Worm (Caenorhabditis elegans) whole organism, L4 larva: ENCODE measurements around the gene F38E1.6.
A peak's percentile ranks its signal among the peaks of the same experiment; 100 is the strongest.

Experiments
- D1046.2 ChIP-seq: fragments of 200-800 bp; sonication (Bioruptor generic); IDR thresholded peaks from 2 replicates; pipeline ENCODE4 v1.3.6; 2022; ENCODE audit warnings: missing genetic modification characterization, missing compliant biosample characterization
- F44E2.7 ChIP-seq: fragments of 200-800 bp; sonication (Bioruptor generic); IDR thresholded peaks from 2 replicates; pipeline ENCODE4 v2.1.2; 2022; ENCODE audit warnings: missing genetic modification characterization, missing compliant biosample characterization
- Y105C5A.15 ChIP-seq: fragments of 200-800 bp; sonication (Bioruptor generic); IDR thresholded peaks from 2 replicates; pipeline ENCODE4 v1.3.6; 2022; ENCODE audit warnings: missing genetic modification characterization, missing compliant biosample characterization
- Y5F2A.4 ChIP-seq: fragments of 200-800 bp; sonication (Bioruptor generic); optimal IDR thresholded peaks from 2 replicates; lab custom pipeline; 2018; ENCODE audit warnings: mild to moderate bottlenecking, missing genetic modification characterization, missing compliant biosample characterization
- ZK546.5 ChIP-seq, 2 experiments: sonication (generic microtip); optimal IDR thresholded peaks; 2 replicates each; lab custom pipeline; 2017; ENCODE audit warnings: missing biosample characterization in 2 of 2, missing genetic modification characterization in 2 of 2
- cey-2 ChIP-seq: sonication (generic microtip); optimal IDR thresholded peaks from 3 replicates; lab custom pipeline; 2017; ENCODE audit warnings: missing genetic modification characterization, mild to moderate bottlenecking, missing compliant biosample characterization, antibody characterized with exemption, borderline replicate concordance; ENCODE audit not compliant: insufficient read depth
- daf-16 ChIP-seq, 3 experiments: sonication (generic microtip); optimal IDR thresholded peaks; 2 replicates each; lab custom pipeline; 2016 to 2017; ENCODE audit warnings: missing genetic modification characterization in 3 of 3, missing genetic modification reagents in 3 of 3, mild to moderate bottlenecking in 2 of 3, missing compliant biosample characterization in 2 of 3, missing biosample characterization in 1 of 3, moderate library complexity in 1 of 3
- dmd-6 ChIP-seq: fragments of 200-800 bp; sonication (Bioruptor generic); IDR thresholded peaks from 2 replicates; pipeline ENCODE4 v1.3.6; 2022; ENCODE audit warnings: missing genetic modification reagents, missing genetic modification characterization, missing compliant biosample characterization
- dmd-8 ChIP-seq: fragments of 200-800 bp; sonication (Bioruptor generic); IDR thresholded peaks from 2 replicates; pipeline ENCODE4 v1.3.6; 2022; ENCODE audit warnings: missing genetic modification characterization, missing compliant biosample characterization
- dmd-9 ChIP-seq: fragments of 200-800 bp; sonication (Bioruptor generic); IDR thresholded peaks from 2 replicates; pipeline ENCODE4 v1.3.6; 2022; ENCODE audit warnings: missing genetic modification reagents, missing genetic modification characterization, missing compliant biosample characterization
- dve-1 ChIP-seq: sonication (generic microtip); optimal IDR thresholded peaks from 2 replicates; lab custom pipeline; 2017; ENCODE audit warnings: antibody characterized with exemption, mild to moderate bottlenecking, missing genetic modification characterization, missing compliant biosample characterization; ENCODE audit not compliant: insufficient read depth
- egl-27 ChIP-seq: sonication (generic microtip); optimal IDR thresholded peaks from 3 replicates; lab custom pipeline; 2017; ENCODE audit warnings: missing biosample characterization, missing genetic modification reagents, missing genetic modification characterization
- fkh-10 ChIP-seq: fragments of 150-350 bp; optimal IDR thresholded peaks from 2 replicates; lab custom pipeline; 2014; ENCODE audit warnings: missing biosample characterization, missing genetic modification reagents, missing genetic modification characterization
- hlh-11 ChIP-seq: fragments of 200-800 bp; sonication (Bioruptor generic); optimal IDR thresholded peaks from 2 replicates; lab custom pipeline; 2018; ENCODE audit warnings: mild to moderate bottlenecking, missing genetic modification characterization, missing compliant biosample characterization
- lin-38 ChIP-seq: fragments of 200-800 bp; sonication (Bioruptor generic); IDR thresholded peaks from 2 replicates; pipeline ENCODE4 v1.3.6; 2022; ENCODE audit warnings: missing genetic modification reagents, missing genetic modification characterization, missing compliant biosample characterization
- lin-39 ChIP-seq: fragments of 150-350 bp; optimal IDR thresholded peaks from 2 replicates; lab custom pipeline; 2014; ENCODE audit warnings: missing biosample characterization, missing genetic modification reagents, missing genetic modification characterization
- madf-5 ChIP-seq, 2 experiments: fragments of 200-800 bp; sonication (Bioruptor generic); IDR thresholded peaks; 2 replicates each; pipeline ENCODE4 v1.3.6; 2022; ENCODE audit warnings: missing compliant biosample characterization in 2 of 2, missing genetic modification characterization in 2 of 2
- mes-2 ChIP-seq: sonication (generic microtip); optimal IDR thresholded peaks from 2 replicates; lab custom pipeline; 2016; ENCODE audit warnings: missing genotype, mild to moderate bottlenecking, missing genetic modification characterization, missing compliant biosample characterization; ENCODE audit not compliant: poor library complexity, severe bottlenecking
- mxl-3 ChIP-seq: fragments of 200-800 bp; sonication (Bioruptor generic); optimal IDR thresholded peaks from 2 replicates; lab custom pipeline; 2018; ENCODE audit warnings: mild to moderate bottlenecking, missing genetic modification characterization, missing compliant biosample characterization
- nhr-111 ChIP-seq: fragments of 200-800 bp; sonication (Bioruptor generic); optimal IDR thresholded peaks from 2 replicates; lab custom pipeline; 2018; ENCODE audit warnings: mild to moderate bottlenecking, missing genetic modification characterization, missing compliant biosample characterization
- nhr-25 ChIP-seq: sonication (generic microtip); optimal IDR thresholded peaks from 2 replicates; lab custom pipeline; 2017; ENCODE audit warnings: missing genetic modification characterization, mild to moderate bottlenecking, missing compliant biosample characterization, antibody characterized with exemption, moderate library complexity, borderline replicate concordance; ENCODE audit not compliant: insufficient read depth
- nhr-28 ChIP-seq: fragments of 150-350 bp; optimal IDR thresholded peaks from 2 replicates; lab custom pipeline; 2014; ENCODE audit warnings: missing biosample characterization, missing genetic modification characterization
- nhr-41 ChIP-seq: fragments of 200-800 bp; sonication (Bioruptor generic); IDR thresholded peaks from 2 replicates; pipeline ENCODE4 v1.3.6; 2022; ENCODE audit warnings: missing genetic modification reagents, missing genetic modification characterization, missing compliant biosample characterization
- nhr-48 ChIP-seq: sonication (generic microtip); optimal IDR thresholded peaks from 2 replicates; lab custom pipeline; 2016; ENCODE audit warnings: mild to moderate bottlenecking, missing genetic modification characterization, missing compliant biosample characterization
- nhr-77 ChIP-seq: fragments of 150-350 bp; optimal IDR thresholded peaks from 2 replicates; lab custom pipeline; 2014; ENCODE audit warnings: missing biosample characterization, missing genetic modification characterization
- php-3 ChIP-seq: fragments of 200-800 bp; sonication (Bioruptor generic); IDR thresholded peaks from 2 replicates; pipeline ENCODE4 v1.3.6; 2022; ENCODE audit warnings: missing genetic modification reagents, missing genetic modification characterization, missing compliant biosample characterization
- pqm-1 ChIP-seq: sonication (generic microtip); optimal IDR thresholded peaks from 2 replicates; lab custom pipeline; 2017; ENCODE audit warnings: missing biosample characterization, missing genetic modification characterization
- rbr-2 ChIP-seq: sonication (generic microtip); optimal IDR thresholded peaks from 2 replicates; lab custom pipeline; 2016; ENCODE audit warnings: missing genotype, missing genetic modification characterization, missing compliant biosample characterization
- saeg-2 ChIP-seq: fragments of 200-800 bp; sonication (Bioruptor generic); IDR thresholded peaks from 2 replicates; pipeline ENCODE4 v1.3.6; 2022; ENCODE audit warnings: missing genetic modification reagents, missing genetic modification characterization, missing compliant biosample characterization
- skn-1 ChIP-seq: fragments of 150-350 bp; optimal IDR thresholded peaks from 2 replicates; lab custom pipeline; 2014; ENCODE audit warnings: missing biosample characterization, missing genetic modification characterization
- snpc-1.2 ChIP-seq: fragments of 200-800 bp; sonication (Bioruptor generic); IDR thresholded peaks from 2 replicates; pipeline ENCODE4 v1.3.6; 2022; ENCODE audit warnings: missing genetic modification reagents, missing genetic modification characterization, missing compliant biosample characterization
- tra-1 ChIP-seq: fragments of 200-800 bp; sonication (Bioruptor generic); IDR thresholded peaks from 2 replicates; pipeline ENCODE4 v1.3.6; 2022; ENCODE audit warnings: missing genetic modification reagents, missing genetic modification characterization, missing compliant biosample characterization
- unc-39 ChIP-seq: sonication (generic microtip); optimal IDR thresholded peaks from 2 replicates; lab custom pipeline; 2017; ENCODE audit warnings: missing biosample characterization, missing genetic modification characterization
- unc-62 ChIP-seq, 3 experiments: fragments of 150-350 bp in 1 of 3; sonication (generic microtip); optimal IDR thresholded peaks in 2 of 3; peaks in 1 of 3; 1 replicate in 1 of 3; 2 replicates in 2 of 3; lab custom pipeline; 2014 to 2017; ENCODE audit warnings: missing biosample characterization in 3 of 3, missing genetic modification characterization in 3 of 3, missing genetic modification reagents in 3 of 3, missing genotype in 1 of 3
- zfp-3 ChIP-seq: fragments of 200-800 bp; sonication (Bioruptor generic); conservative IDR thresholded peaks from 2 replicates; pipeline ENCODE4 v1.3.6; 2022; ENCODE audit warnings: missing genetic modification reagents, missing genetic modification characterization, missing compliant biosample characterization
- zip-2 ChIP-seq: fragments of 150-350 bp; optimal IDR thresholded peaks from 2 replicates; lab custom pipeline; 2014; ENCODE audit warnings: missing biosample characterization, missing genetic modification characterization
- ztf-11 ChIP-seq: fragments of 150-350 bp; optimal IDR thresholded peaks from 2 replicates; lab custom pipeline; 2014; ENCODE audit warnings: missing biosample characterization, missing genetic modification characterization

The F38E1.6 gene

DNA sequence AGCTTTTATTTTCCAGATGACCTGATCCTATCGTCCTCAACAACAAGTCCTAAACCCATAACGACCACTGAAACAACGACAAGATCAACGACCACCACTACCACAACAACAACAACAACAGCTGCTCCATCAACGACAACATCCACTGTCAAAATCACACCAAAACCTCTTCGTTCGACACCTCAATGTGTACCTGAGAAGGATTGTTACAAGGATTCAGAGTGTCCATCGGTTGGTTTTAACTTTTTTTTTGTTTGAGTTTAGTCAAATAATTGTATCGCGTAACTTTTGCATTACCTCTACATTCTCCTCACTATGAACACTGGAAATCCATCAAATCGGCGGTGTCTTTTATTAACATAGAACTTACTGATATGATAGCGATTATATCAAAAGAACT is 20.2 kb downstream of the F38E1.6 start:
- TF ChIP-seq lin-38 (GFP tag; lab: Robert Waterston, UW) = no peak
- no peak for TF ChIP-seq Y5F2A.4 (GFP tag; lab: Kevin White, UChicago)
- TF ChIP-seq daf-16 (GFP tag; optimal IDR thresholded peaks at IDR 0.05; lab: Kevin White, UChicago) = peak in 1 of 2 experiments; percentile 79
- TF ChIP-seq daf-16 (tag; optimal IDR thresholded peaks at IDR 0.05; lab: Kevin White, UChicago) = no peak
- TF ChIP-seq fkh-10 = no peak
- TF ChIP-seq unc-62 (GFP tag; optimal IDR thresholded peaks at IDR 0.05 in 1 of 2; lab: Kevin White, UChicago) = peak in 1 of 2 experiments; percentile 92
- TF ChIP-seq unc-62 (tag; optimal IDR thresholded peaks at IDR 0.05; lab: Kevin White, UChicago) = no peak

ce11 chrV:8383716-8384115 is 23.8 kb downstream of the F38E1.6 start, which contains the start of gene F52E1.14:
Gene F52E1.14 (plus strand): TSS chrV:8383922.
- TF ChIP-seq lin-38 (GFP tag; lab: Robert Waterston, UW) = no peak
- TF ChIP-seq dve-1 (tag; lab: Kevin White, UChicago) = peak; percentile 85
- TF ChIP-seq ZK546.5 (tag; optimal IDR thresholded peaks at IDR 0.05; lab: Kevin White, UChicago) = no peak
- TF ChIP-seq skn-1 = no peak
- TF ChIP-seq ztf-11 = no peak
- TF ChIP-seq nhr-77 (tag; lab: Kevin White, UChicago) = peak; percentile 84
- TF ChIP-seq php-3 (GFP tag; lab: Robert Waterston, UW) = peak; percentile 37; the same call in 1 of the 2 replicates
- TF ChIP-seq F44E2.7 = no peak
- TF ChIP-seq dmd-9 (GFP tag; lab: Robert Waterston, UW) = no peak
- no peak for TF ChIP-seq dmd-8 (GFP tag; lab: Robert Waterston, UW)
- TF ChIP-seq nhr-25 (tag; lab: Kevin White, UChicago) = no peak
- TF ChIP-seq nhr-41 = 0 out of 2 replicates have a peak, but pooled peaks have one; percentile 5
- no peak for TF ChIP-seq Y105C5A.15 (GFP tag; lab: Robert Waterston, UW)
- TF ChIP-seq zip-2 (tag; lab: Kevin White, UChicago) = no peak
- TF ChIP-seq hlh-11 (tag; lab: Kevin White, UChicago) = peak; percentile 72
- peak; percentile 62 for TF ChIP-seq cey-2 (tag; lab: Kevin White, UChicago)
- peak; percentile 8 for TF ChIP-seq mxl-3
- TF ChIP-seq dmd-6 = peak; percentile 80
- no peak for TF ChIP-seq daf-16 (GFP tag; optimal IDR thresholded peaks at IDR 0.05; lab: Kevin White, UChicago)
- TF ChIP-seq daf-16 (tag; optimal IDR thresholded peaks at IDR 0.05; lab: Kevin White, UChicago) = peak; percentile 80
- TF ChIP-seq D1046.2 (GFP tag; lab: Robert Waterston, UW) = no peak
- TF ChIP-seq pqm-1 = peak; percentile 67
- TF ChIP-seq mes-2 (tag; lab: Kevin White, UChicago) = no peak
- TF ChIP-seq unc-62 (GFP tag; optimal IDR thresholded peaks at IDR 0.05 in 1 of 2; lab: Kevin White, UChicago) = peak in 1 of 2 experiments; percentile 56
- TF ChIP-seq unc-62 (tag; optimal IDR thresholded peaks at IDR 0.05; lab: Kevin White, UChicago) = no peak
- TF ChIP-seq nhr-48 (tag; lab: Kevin White, UChicago) = peak; percentile 11
- TF ChIP-seq unc-39 (tag; lab: Kevin White, UChicago) = no peak
- no peak for TF ChIP-seq lin-39 (tag; lab: Kevin White, UChicago)
- TF ChIP-seq nhr-111 (GFP tag; lab: Kevin White, UChicago) = no peak
- no peak for TF ChIP-seq madf-5 (GFP tag; IDR thresholded peaks at IDR 0.05; lab: Robert Waterston, UW)
- TF ChIP-seq nhr-28 (tag; lab: Kevin White, UChicago) = peak; percentile 67
- TF ChIP-seq egl-27 (tag; lab: Kevin White, UChicago) = no peak

DNA sequence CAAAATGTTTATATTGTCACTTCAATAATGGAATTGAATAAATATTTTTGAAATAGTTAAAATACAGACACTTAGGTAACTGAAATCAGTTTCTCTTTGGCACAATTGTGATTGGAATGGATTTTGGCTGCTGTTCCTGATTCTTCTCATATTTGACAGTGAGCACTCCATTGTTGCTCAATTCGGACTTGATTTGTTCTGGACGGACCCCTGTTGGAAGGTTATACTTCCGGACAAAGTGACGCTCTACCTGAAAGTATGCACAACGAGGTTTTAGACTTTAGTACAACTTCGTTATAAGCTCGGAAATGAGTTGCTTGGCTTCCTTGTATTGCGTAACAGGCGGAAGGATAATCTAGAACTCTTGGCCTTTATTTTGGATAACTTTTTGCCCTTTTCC is 24.9 kb downstream of the F38E1.6 start:
- no peak for TF ChIP-seq snpc-1.2 (GFP tag; lab: Robert Waterston, UW)
- 0 out of 2 replicates have a peak, but pooled peaks have one; percentile 37 for TF ChIP-seq D1046.2 (GFP tag; lab: Robert Waterston, UW)
- TF ChIP-seq saeg-2 (GFP tag; lab: Robert Waterston, UW) = no peak
- no peak for TF ChIP-seq rbr-2 (tag; lab: Kevin White, UChicago)
- no peak for TF ChIP-seq daf-16 (GFP tag; optimal IDR thresholded peaks at IDR 0.05; lab: Kevin White, UChicago)
- peak; percentile 9 for TF ChIP-seq daf-16 (tag; optimal IDR thresholded peaks at IDR 0.05; lab: Kevin White, UChicago)
- peak in 1 of 2 experiments; percentile 59 for TF ChIP-seq unc-62 (GFP tag; optimal IDR thresholded peaks at IDR 0.05 in 1 of 2; lab: Kevin White, UChicago)
- no peak for TF ChIP-seq unc-62 (tag; optimal IDR thresholded peaks at IDR 0.05; lab: Kevin White, UChicago)
- TF ChIP-seq php-3 (GFP tag; lab: Robert Waterston, UW) = 0 out of 2 replicates have a peak, but pooled peaks have one; percentile 41
- peak; percentile 48; the same call in 1 of the 2 replicates for TF ChIP-seq zfp-3 (GFP tag; lab: Robert Waterston, UW)
- TF ChIP-seq tra-1 (GFP tag; lab: Robert Waterston, UW) = no peak
